Worm (Caenorhabditis elegans) whole organism, early embryonic: Measurements from ENCODE around the gene nhr-126.

Experiments
- B0310.2 ChIP-seq: sonication (generic microtip); optimal IDR thresholded peaks from 2 replicates; lab custom pipeline; 2016; ENCODE audit warnings: mild to moderate bottlenecking, missing genetic modification characterization, missing compliant biosample characterization
- F13C5.2 ChIP-seq: sonication (generic microtip); optimal IDR thresholded peaks from 2 replicates; lab custom pipeline; 2017; ENCODE audit warnings: mild to moderate bottlenecking, missing genetic modification characterization, inconsistent platforms, missing compliant biosample characterization
- aly-1 ChIP-seq: sonication (generic microtip); optimal IDR thresholded peaks from 2 replicates; lab custom pipeline; 2016; ENCODE audit warnings: missing genetic modification characterization, missing compliant biosample characterization
- ama-1 ChIP-seq: fragments of 150-350 bp; optimal IDR thresholded peaks from 2 replicates; lab custom pipeline; 2014
- ceh-13 ChIP-seq: fragments of 200-800 bp; sonication (Bioruptor generic); optimal IDR thresholded peaks from 2 replicates; lab custom pipeline; 2018; ENCODE audit warnings: mild to moderate bottlenecking, missing genetic modification characterization, missing compliant biosample characterization
- ceh-36 ChIP-seq: sonication (generic microtip); optimal IDR thresholded peaks from 2 replicates; lab custom pipeline; 2016; ENCODE audit warnings: missing genetic modification characterization, inconsistent platforms, missing compliant biosample characterization
- ets-7 ChIP-seq: sonication (generic microtip); optimal IDR thresholded peaks from 2 replicates; lab custom pipeline; 2016; ENCODE audit warnings: missing genotype, missing genetic modification characterization, missing compliant biosample characterization
- flt-1 ChIP-seq: fragments of 200-800 bp; sonication (Bioruptor generic); IDR thresholded peaks from 2 replicates; pipeline ENCODE4 v1.3.6; 2022; ENCODE audit warnings: missing genetic modification characterization, missing compliant biosample characterization
- hmbx-1 ChIP-seq: sonication (generic microtip); optimal IDR thresholded peaks from 2 replicates; lab custom pipeline; 2016; ENCODE audit warnings: mild to moderate bottlenecking, missing genetic modification characterization, missing compliant biosample characterization
- hmg-4 ChIP-seq: fragments of 200-800 bp; sonication (Bioruptor generic); optimal IDR thresholded peaks from 2 replicates; lab custom pipeline; 2018; ENCODE audit warnings: mild to moderate bottlenecking, missing genetic modification characterization, missing compliant biosample characterization
- hnd-1 ChIP-seq: sonication (generic microtip); optimal IDR thresholded peaks from 2 replicates; lab custom pipeline; 2016; ENCODE audit warnings: missing genetic modification characterization, missing compliant biosample characterization
- pes-1 ChIP-seq: fragments of 200-800 bp; sonication (Bioruptor generic); IDR thresholded peaks from 2 replicates; pipeline ENCODE4 v1.3.6; 2022; ENCODE audit warnings: missing genetic modification reagents, missing genetic modification characterization, missing compliant biosample characterization
- scrt-1 ChIP-seq: fragments of 200-800 bp; sonication (Bioruptor generic); IDR thresholded peaks from 2 replicates; pipeline ENCODE4 v1.3.6; 2022; ENCODE audit warnings: missing genetic modification characterization, missing compliant biosample characterization
- sea-1 ChIP-seq: fragments of 200-800 bp; sonication (Bioruptor generic); conservative IDR thresholded peaks from 2 replicates; pipeline ENCODE4 v1.3.6; 2022; ENCODE audit warnings: missing genetic modification characterization, missing compliant biosample characterization
- tbx-11 ChIP-seq: fragments of 200-800 bp; sonication (Bioruptor generic); IDR thresholded peaks from 2 replicates; pipeline ENCODE4 v1.3.6; 2022; ENCODE audit warnings: missing genetic modification characterization, missing compliant biosample characterization
- tbx-37 ChIP-seq: fragments of 200-800 bp; sonication (Bioruptor generic); conservative IDR thresholded peaks from 2 replicates; pipeline ENCODE4 v1.3.6; 2022; ENCODE audit warnings: missing genetic modification reagents, missing genetic modification characterization, missing compliant biosample characterization
- tra-4 ChIP-seq: sonication (generic microtip); optimal IDR thresholded peaks from 2 replicates; lab custom pipeline; 2017; ENCODE audit warnings: missing genetic modification characterization, missing compliant biosample characterization

Gene nhr-126

DNA sequence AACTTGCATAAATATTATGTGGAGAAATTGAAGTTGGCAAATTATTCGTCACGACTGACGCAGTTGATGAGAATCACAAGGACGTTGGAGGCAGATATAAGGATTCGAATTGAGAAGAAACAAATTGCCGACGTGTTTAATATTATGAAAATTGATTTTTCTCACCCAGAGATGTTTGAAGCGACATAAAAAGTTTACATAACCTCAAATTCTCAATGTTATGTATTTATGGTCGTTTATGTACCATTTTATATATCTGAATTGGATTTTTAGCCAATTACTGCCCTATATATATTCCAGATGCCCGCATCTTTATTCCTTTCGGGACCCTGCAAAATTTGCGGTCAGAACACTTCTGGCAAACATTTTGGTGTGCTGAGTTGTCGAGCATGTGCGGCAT is at the start of gene nhr-126:
Gene nhr-126, plus strand, starts transcription at position 301 of the 400 bp plus-strand sequence.
- no peak for TF ChIP-seq B0310.2 (tag; lab: Kevin White, UChicago)
- no peak for TF ChIP-seq scrt-1 (GFP tag; lab: Robert Waterston, UW)
- TF ChIP-seq hmbx-1 (tag; lab: Kevin White, UChicago) = no peak
- no peak for TF ChIP-seq ets-7
- no peak for TF ChIP-seq pes-1 (GFP tag; lab: Robert Waterston, UW)
- TF ChIP-seq ceh-13 (GFP tag; lab: Kevin White, UChicago) = no peak

DNA sequence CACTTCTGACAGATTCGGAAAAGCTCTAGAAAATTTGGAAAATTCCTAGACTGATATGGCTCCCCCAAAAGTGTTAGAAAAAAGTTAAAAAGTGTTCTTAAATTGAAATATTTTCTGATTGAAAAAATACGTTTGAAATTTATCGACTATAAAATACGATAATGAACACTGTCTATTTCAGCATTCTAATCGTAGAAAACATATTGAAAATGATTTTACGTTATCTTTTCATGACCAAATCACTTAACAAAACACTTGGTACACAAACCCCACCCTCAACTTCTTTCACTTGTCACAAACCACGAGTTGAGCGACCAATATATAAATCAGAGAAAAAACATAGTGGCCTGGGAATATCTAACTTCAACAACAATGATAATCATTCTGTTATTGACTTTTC is 49.7 kb upstream of the nhr-126 start, which contains the start of gene cyp-33C1:
Gene cyp-33C1, plus strand, starts transcription at position 301 of the 400 bp plus-strand sequence.
- TF ChIP-seq scrt-1 (GFP tag; lab: Robert Waterston, UW) (no peak), ama-1 (lab: Kevin White, UChicago) (no peak), hnd-1 (tag; lab: Kevin White, UChicago) (no peak), hmg-4 (GFP tag; lab: Kevin White, UChicago) (no peak), tbx-11 (no peak), sea-1 (GFP tag; lab: Robert Waterston, UW) (no peak), pes-1 (GFP tag; lab: Robert Waterston, UW) (no peak), aly-1 (tag; lab: Kevin White, UChicago) (no peak), ceh-13 (GFP tag; lab: Kevin White, UChicago) (no peak), hmbx-1 (tag; lab: Kevin White, UChicago) (no peak), tbx-37 (no peak), F13C5.2 (tag; lab: Kevin White, UChicago) (no peak)

ce11 chrV:2181738-2182137 is 47.1 kb upstream of the nhr-126 start, which contains the start of gene srbc-16:
TSS of gene srbc-16 (plus strand) at chrV:2182038.
- TF ChIP-seq aly-1 (tag; lab: Kevin White, UChicago) (no peak), F13C5.2 (tag; lab: Kevin White, UChicago) (no peak)

- TF ChIP-seq ets-7 = no peak
- no peak for TF ChIP-seq flt-1 (GFP tag; lab: Robert Waterston, UW)
- TF ChIP-seq hmg-4 (GFP tag; lab: Kevin White, UChicago) = no peak
- no peak for TF ChIP-seq tbx-37
Observed at ce11 chrV:2183162-2183561, 45.7 kb upstream of the nhr-126 start, which contains the start of gene cyp-33C2. TSS of gene cyp-33C2 (plus strand) at chrV:2183488.

DNA sequence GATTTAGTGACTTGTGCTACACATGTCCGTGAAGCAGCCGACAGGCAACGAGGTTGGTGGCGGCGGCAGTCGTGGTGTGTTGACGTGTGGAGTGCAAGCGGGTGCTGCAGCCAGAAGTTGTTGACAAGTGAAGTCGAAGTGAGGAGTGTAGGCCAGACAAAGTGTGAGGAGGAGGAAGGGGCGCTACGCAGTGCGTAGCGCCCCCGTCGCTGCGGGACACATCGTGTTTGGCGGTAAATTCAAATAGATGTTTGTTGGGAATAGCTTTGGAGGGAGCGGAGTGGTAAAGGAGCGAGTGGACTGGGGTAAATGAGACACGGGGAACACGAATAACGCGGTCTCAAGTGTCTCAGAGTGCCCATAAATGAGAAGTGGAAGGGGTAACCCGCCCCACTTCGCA is 43.4 kb upstream of the nhr-126 start:
- TF ChIP-seq flt-1 (GFP tag; lab: Robert Waterston, UW) (no peak), pes-1 (GFP tag; lab: Robert Waterston, UW) (no peak), hmbx-1 (tag; lab: Kevin White, UChicago) (no peak), hmg-4 (GFP tag; lab: Kevin White, UChicago) (no peak), scrt-1 (GFP tag; lab: Robert Waterston, UW) (no peak)

- TF ChIP-seq ets-7 (no peak), sea-1 (GFP tag; lab: Robert Waterston, UW) (no peak), ama-1 (lab: Kevin White, UChicago) (no peak), pes-1 (GFP tag; lab: Robert Waterston, UW) (no peak), scrt-1 (GFP tag; lab: Robert Waterston, UW) (no peak), aly-1 (tag; lab: Kevin White, UChicago) (no peak), F13C5.2 (tag; lab: Kevin White, UChicago) (no peak), ceh-13 (GFP tag; lab: Kevin White, UChicago) (no peak), tbx-37 (no peak), hmbx-1 (tag; lab: Kevin White, UChicago) (no peak), hnd-1 (tag; lab: Kevin White, UChicago) (no peak), tra-4 (tag; lab: Kevin White, UChicago) (no peak), tbx-11 (no peak)
Observed at ce11 chrV:2187864-2188345, 41.0 kb upstream of the nhr-126 start, which contains the start of gene Y5H2B.3. TSS of gene Y5H2B.3 (plus strand) at chrV:2188295.

DNA sequence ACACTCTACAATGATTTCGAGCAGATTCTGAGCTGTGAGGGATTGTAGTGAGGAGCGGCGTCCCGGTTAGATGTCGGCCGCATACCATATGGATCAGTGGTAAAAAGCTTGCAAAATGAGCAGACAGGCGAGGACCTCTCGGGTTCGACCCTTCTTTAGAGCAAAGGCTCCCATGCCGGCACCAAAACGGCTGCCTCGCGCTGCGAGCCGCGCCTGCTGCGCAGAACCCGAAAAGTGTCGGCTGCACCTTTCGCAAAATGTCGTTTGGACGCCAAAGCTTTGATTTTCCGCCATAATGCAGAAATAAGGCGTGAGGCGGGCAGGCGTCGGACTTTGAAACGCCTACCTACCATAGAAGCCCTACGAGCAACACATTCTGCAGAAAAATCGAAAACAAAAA is 38.5 kb upstream of the nhr-126 start:
- no peak for TF ChIP-seq tbx-37
- TF ChIP-seq F13C5.2 (tag; lab: Kevin White, UChicago) = no peak
- TF ChIP-seq tra-4 (tag; lab: Kevin White, UChicago) = no peak
- TF ChIP-seq hmg-4 (GFP tag; lab: Kevin White, UChicago) = no peak
- no peak for TF ChIP-seq ama-1 (lab: Kevin White, UChicago)
- TF ChIP-seq hnd-1 (tag; lab: Kevin White, UChicago) = no peak
- no peak for TF ChIP-seq pes-1 (GFP tag; lab: Robert Waterston, UW)
- no peak for TF ChIP-seq ceh-13 (GFP tag; lab: Kevin White, UChicago)
- no peak for TF ChIP-seq ets-7
- TF ChIP-seq flt-1 (GFP tag; lab: Robert Waterston, UW) = no peak
- no peak for TF ChIP-seq hmbx-1 (tag; lab: Kevin White, UChicago)
- no peak for TF ChIP-seq tbx-11

ce11 chrV:2191122-2191521 is 37.8 kb upstream of the nhr-126 start, which contains the start of gene srbc-42:
TSS of gene srbc-42 (minus strand) at chrV:2191222.
- TF ChIP-seq tbx-11 (no peak), hmbx-1 (tag; lab: Kevin White, UChicago) (no peak), ama-1 (lab: Kevin White, UChicago) (no peak), tbx-37 (no peak), scrt-1 (GFP tag; lab: Robert Waterston, UW) (no peak), ets-7 (no peak), tra-4 (tag; lab: Kevin White, UChicago) (no peak), sea-1 (GFP tag; lab: Robert Waterston, UW) (no peak), B0310.2 (tag; lab: Kevin White, UChicago) (no peak), pes-1 (GFP tag; lab: Robert Waterston, UW) (no peak), ceh-36 (tag; lab: Kevin White, UChicago) (no peak), ceh-13 (GFP tag; lab: Kevin White, UChicago) (no peak)
